Fruit fly (Drosophila melanogaster) whole organism: ENCODE results near the gene Sry-beta.

Experiments used
- CG8478 ChIP-seq: fragments of >200 bp; optimal IDR thresholded peaks from 2 replicates; lab custom pipeline; 2018; ENCODE audit warnings: inconsistent platforms
- Dll ChIP-seq: fragments of >200 bp; optimal IDR thresholded peaks from 2 replicates; lab custom pipeline; 2017
- EcR ChIP-seq, 2 experiments: fragments of >200 bp; optimal IDR thresholded peaks; 2 replicates each; lab custom pipeline; 2017; ENCODE audit warnings: missing biosample characterization in 2 of 2, missing genetic modification characterization in 2 of 2, missing genetic modification reagents in 2 of 2
- pan ChIP-seq: fragments of >200 bp; optimal IDR thresholded peaks from 2 replicates; lab custom pipeline; 2017
- psq ChIP-seq: fragments of >200 bp; optimal IDR thresholded peaks from 2 replicates; lab custom pipeline; 2017
- usp ChIP-seq: fragments of >200 bp; optimal IDR thresholded peaks from 2 replicates; lab custom pipeline; 2017; ENCODE audit warnings: missing biosample characterization, missing genetic modification characterization, mixed read lengths

dm6 chr3R:30055915-30056544 is 16.5 kb downstream of the Sry-beta start, which contains the start of the genes Rpp14b and spn-A:
- no peak for TF ChIP-seq EcR (GFP tag; optimal IDR thresholded peaks at IDR 0.05; lab: Kevin White, UChicago)
- no peak for TF ChIP-seq Dll
- no peak for TF ChIP-seq pan (lab: Kevin White, UChicago)
- no peak for TF ChIP-seq CG8478
- TF ChIP-seq usp (GFP tag; lab: Kevin White, UChicago): no peak
- no peak for TF ChIP-seq psq (lab: Kevin White, UChicago)
